Worm (Caenorhabditis elegans) whole organism, L1 larva: ENCODE results near the gene cdr-1.

Experiments used
- ceh-82 ChIP-seq, 3 experiments: fragments of 150-350 bp in 1 of 3; sonication (generic microtip) in 2 of 3; optimal IDR thresholded peaks; 2 replicates each; lab custom pipeline; 2014 to 2017; ENCODE audit warnings: missing biosample characterization in 3 of 3, missing genetic modification characterization in 3 of 3
- dsc-1 ChIP-seq: sonication (generic microtip); optimal IDR thresholded peaks from 2 replicates; lab custom pipeline; 2016; ENCODE audit warnings: mild to moderate bottlenecking, missing genetic modification characterization, missing compliant biosample characterization
- elt-2 ChIP-seq: sonication (generic microtip); optimal IDR thresholded peaks from 2 replicates; lab custom pipeline; 2016; ENCODE audit warnings: missing genetic modification characterization, mild to moderate bottlenecking, inconsistent platforms, missing compliant biosample characterization, missing genetic modification reagents
- fos-1 ChIP-seq: fragments of 150-350 bp; optimal IDR thresholded peaks from 2 replicates; lab custom pipeline; 2014; ENCODE audit warnings: missing biosample characterization, missing genetic modification characterization
- nhr-12 ChIP-seq: sonication (generic microtip); optimal IDR thresholded peaks from 2 replicates; lab custom pipeline; 2017; ENCODE audit warnings: missing biosample characterization, missing genetic modification characterization
- nhr-77 ChIP-seq: fragments of 150-350 bp; optimal IDR thresholded peaks from 2 replicates; lab custom pipeline; 2014; ENCODE audit warnings: missing biosample characterization, missing genetic modification characterization
- unc-62 ChIP-seq: fragments of 150-350 bp; optimal IDR thresholded peaks from 2 replicates; lab custom pipeline; 2014; ENCODE audit warnings: missing biosample characterization, missing genetic modification reagents, missing genetic modification characterization

DNA sequence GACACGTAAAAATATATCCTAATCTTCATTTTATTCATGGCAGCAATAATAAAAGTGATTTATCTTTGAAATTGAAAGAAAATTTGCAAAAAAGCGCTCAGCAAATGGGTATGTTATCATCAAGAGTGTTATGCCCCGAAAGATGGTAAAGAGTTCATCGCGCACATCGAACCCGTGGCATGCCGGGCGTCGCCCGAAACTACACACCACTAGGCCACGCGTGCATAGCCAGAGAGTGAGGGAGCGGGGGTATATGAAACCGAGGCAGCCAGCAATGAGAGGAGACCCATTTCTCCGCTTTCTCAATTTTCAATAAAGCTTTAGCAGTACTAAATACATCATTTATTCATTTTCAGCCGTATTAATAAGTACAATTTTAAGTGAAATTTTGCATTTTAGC is 47.3 kb upstream of the cdr-1 start:
- TF ChIP-seq elt-2 (tag; lab: Kevin White, UChicago) (peak; percentile 59), dsc-1 (tag; lab: Kevin White, UChicago) (peak; percentile 71), ceh-82 (tag; optimal IDR thresholded peaks at IDR 0.05; lab: Kevin White, UChicago) (peak; percentile 22 to 85 (median 71)), unc-62 (no peak), nhr-12 (peak; percentile 12), nhr-77 (peak; percentile 53), fos-1 (tag; lab: Kevin White, UChicago) (peak; percentile 48)
